Fruit fly (Drosophila melanogaster): Measurements from ENCODE around the gene Pdss2.

Gene Pdss2

DNA sequence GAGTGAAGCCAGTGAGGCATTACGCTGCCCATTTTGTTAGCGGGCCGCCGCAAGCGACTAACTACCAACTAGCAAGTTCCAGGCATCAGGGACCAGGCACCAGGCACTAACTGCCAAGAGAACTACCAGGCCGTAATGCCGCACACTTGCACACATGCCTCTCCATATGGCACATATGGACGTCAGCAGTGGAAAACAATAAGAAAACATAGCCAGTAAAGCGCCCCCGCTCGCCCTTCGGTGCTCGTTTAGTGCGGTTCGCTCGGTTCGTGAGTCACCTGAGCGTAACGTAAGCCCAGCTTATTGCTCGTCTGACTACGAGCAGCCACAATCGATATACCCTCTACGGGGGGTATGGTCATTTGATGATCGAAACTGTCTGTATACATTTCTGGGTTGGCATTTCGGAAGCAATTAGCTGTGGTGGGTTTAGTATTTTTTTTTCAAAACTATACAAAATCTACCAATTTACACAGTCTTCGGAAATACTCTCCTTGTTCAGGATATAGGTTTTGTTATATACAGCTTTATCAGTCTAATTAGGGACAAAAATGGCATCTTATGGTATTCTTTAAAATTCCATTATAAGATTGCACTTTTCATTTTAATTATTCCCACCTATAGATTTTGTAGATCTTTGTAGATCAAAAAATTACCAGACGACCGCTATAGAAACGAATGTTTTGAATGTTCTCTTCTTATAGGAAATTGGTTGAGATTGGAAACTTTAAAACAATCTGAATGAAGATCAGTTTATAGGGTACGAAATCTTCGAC is 29.3 kb downstream of the Pdss2 start (continued):
- TF ChIP-seq sens (GFP tag) (peak; percentile 76), kni (GFP tag; optimal IDR thresholded peaks at IDR 0.05) (peak; percentile 50), Side (GFP tag; optimal IDR thresholded peaks at IDR 0.05) (no peak), CG3995 (GFP tag; optimal IDR thresholded peaks at IDR 0.05) (no peak), ken (GFP tag; IDR thresholded peaks at IDR 0.05) (no peak), CG18619 (GFP tag; optimal IDR thresholded peaks at IDR 0.05) (peak; percentile 39), CG12659 (GFP tag; optimal IDR thresholded peaks at IDR 0.05) (peak; percentile 22), Gsc (GFP tag; IDR thresholded peaks at IDR 0.05) (no peak), Dp (GFP tag; optimal IDR thresholded peaks at IDR 0.05) (no peak), dimm (GFP tag; IDR thresholded peaks at IDR 0.05) (no peak), stc (GFP tag; IDR thresholded peaks at IDR 0.05) (no peak), her (GFP tag; optimal IDR thresholded peaks at IDR 0.05) (no peak), CG12155 (GFP tag; optimal IDR thresholded peaks at IDR 0.05) (peak; percentile 8), Bdp1 (GFP tag; optimal IDR thresholded peaks at IDR 0.05) (no peak), CG10366 (GFP tag; IDR thresholded peaks at IDR 0.05) (peak; percentile 15; the same call in 1 of the 2 replicates), danr (GFP tag; IDR thresholded peaks at IDR 0.05) (no peak), ewg (GFP tag; optimal IDR thresholded peaks at IDR 0.05) (no peak), sd (tag; optimal IDR thresholded peaks at IDR 0.05) (no peak), CG1024 (GFP tag; IDR thresholded peaks at IDR 0.05) (no peak), cad (GFP tag; optimal IDR thresholded peaks at IDR 0.05) (no peak), tup (GFP tag; optimal IDR thresholded peaks at IDR 0.05) (no peak), Blimp-1 (GFP tag; optimal IDR thresholded peaks at IDR 0.05) (no peak), CG1529 (GFP tag; optimal IDR thresholded peaks at IDR 0.05) (no peak), bbx (GFP tag; IDR thresholded peaks at IDR 0.05; ENCODE audit: partially characterized antibody) (no peak), tin (GFP tag; optimal IDR thresholded peaks at IDR 0.05) (peak; percentile 10), CG5245 (GFP tag; optimal IDR thresholded peaks at IDR 0.05) (no peak), Poxn (GFP tag; IDR thresholded peaks at IDR 0.05) (no peak), CG32767 (GFP tag; IDR thresholded peaks at IDR 0.05) (no peak), CG17912 (GFP tag; optimal IDR thresholded peaks at IDR 0.05) (no peak), trh (GFP tag; optimal IDR thresholded peaks at IDR 0.05) (no peak), CG9215 (GFP tag; IDR thresholded peaks at IDR 0.05) (no peak), cas (GFP tag; IDR thresholded peaks at IDR 0.05) (no peak), schlank (tag; optimal IDR thresholded peaks at IDR 0.05) (no peak), insv (GFP tag; optimal IDR thresholded peaks at IDR 0.05) (no peak), p53 (GFP tag; optimal IDR thresholded peaks at IDR 0.05) (no peak), da (GFP tag; optimal IDR thresholded peaks at IDR 0.05) (no peak), lab (GFP tag; optimal IDR thresholded peaks at IDR 0.05) (no peak), CG11456 (GFP tag; IDR thresholded peaks at IDR 0.05) (no peak), amos (GFP tag; IDR thresholded peaks at IDR 0.05; ENCODE audit: partially characterized antibody) (no peak), CG4730 (GFP tag; IDR thresholded peaks at IDR 0.05) (no peak), esg (GFP tag; conservative IDR thresholded peaks at IDR 0.05) (no peak; the same call in 1 of the 2 replicates), CG11560 (tag; IDR thresholded peaks at IDR 0.05) (no peak), dmrt11E (tag; optimal IDR thresholded peaks at IDR 0.05) (no peak)
